Fruit fly (Drosophila melanogaster) Kc167 (cell line): Measurements from ENCODE around the gene Srg1.

Experiments
- Myc ChIP-seq: fragments of >200 bp; optimal IDR thresholded peaks from 2 replicates; lab custom pipeline; 2017; ENCODE audit warnings: missing external identifiers
- Sin3A ChIP-seq: fragments of >200 bp; optimal IDR thresholded peaks from 2 replicates; lab custom pipeline; 2018; ENCODE audit warnings: missing external identifiers
- h ChIP-seq: fragments of >200 bp; optimal IDR thresholded peaks from 3 replicates; lab custom pipeline; 2018; ENCODE audit warnings: missing external identifiers
- insv ChIP-seq: fragments of >200 bp; optimal IDR thresholded peaks from 3 replicates; lab custom pipeline; 2018; ENCODE audit warnings: missing external identifiers
- psq ChIP-seq: fragments of >200 bp; optimal IDR thresholded peaks from 2 replicates; lab custom pipeline; 2017; ENCODE audit warnings: missing external identifiers
- ttk ChIP-seq: sonication (Bioruptor generic); optimal IDR thresholded peaks from 2 replicates; lab custom pipeline; 2017; ENCODE audit warnings: missing external identifiers

DNA sequence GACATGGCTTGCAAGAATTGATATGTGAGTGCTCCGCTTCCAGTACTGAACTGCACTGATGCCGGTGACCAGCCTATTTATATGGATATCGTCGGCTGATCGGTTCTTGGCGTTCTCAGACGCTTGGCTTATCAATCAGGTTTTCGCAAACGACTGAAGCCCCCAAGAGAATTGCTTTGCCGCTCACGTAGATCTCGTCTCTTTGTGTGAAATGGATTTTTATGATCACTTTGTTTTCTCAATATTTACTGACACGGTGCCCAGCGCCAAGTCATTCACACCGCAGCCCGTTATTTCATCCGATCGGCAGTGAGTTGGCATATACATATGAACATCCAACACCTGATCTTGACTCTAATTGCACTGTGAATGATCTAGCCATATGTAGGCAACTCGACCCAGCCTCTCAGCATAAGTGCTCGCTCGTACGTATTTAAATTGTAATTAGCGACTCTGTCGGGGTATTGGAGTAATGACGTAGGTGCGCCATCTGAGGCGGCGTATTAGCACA, 4.2 kb downstream of the Srg1 start, which contains the start of gene CG13639:
- TF ChIP-seq Myc, result no peak
- TF ChIP-seq Sin3A, result no peak
- no peak for TF ChIP-seq psq (lab: Kevin White, UChicago)
- TF ChIP-seq ttk (lab: Kevin White, UChicago), result no peak
- TF ChIP-seq h (lab: Kevin White, UChicago), result no peak
- TF ChIP-seq insv (lab: Kevin White, UChicago), result no peak
